Worm (Caenorhabditis elegans) whole organism, L4 larva: ENCODE measurements around the gene nhr-4.

ENCODE experiments used
- lir-3 ChIP-seq: sonication (generic microtip); optimal IDR thresholded peaks from 2 replicates; lab custom pipeline; 2016; ENCODE audit warnings: mild to moderate bottlenecking, missing genetic modification characterization, missing compliant biosample characterization
- snpc-4 ChIP-seq: fragments of 150-350 bp; optimal IDR thresholded peaks from 2 replicates; lab custom pipeline; 2014; ENCODE audit warnings: missing biosample characterization, missing genetic modification characterization
- zag-1 ChIP-seq: fragments of 150-350 bp; optimal IDR thresholded peaks from 2 replicates; lab custom pipeline; 2014; ENCODE audit warnings: missing biosample characterization, missing genetic modification characterization

DNA sequence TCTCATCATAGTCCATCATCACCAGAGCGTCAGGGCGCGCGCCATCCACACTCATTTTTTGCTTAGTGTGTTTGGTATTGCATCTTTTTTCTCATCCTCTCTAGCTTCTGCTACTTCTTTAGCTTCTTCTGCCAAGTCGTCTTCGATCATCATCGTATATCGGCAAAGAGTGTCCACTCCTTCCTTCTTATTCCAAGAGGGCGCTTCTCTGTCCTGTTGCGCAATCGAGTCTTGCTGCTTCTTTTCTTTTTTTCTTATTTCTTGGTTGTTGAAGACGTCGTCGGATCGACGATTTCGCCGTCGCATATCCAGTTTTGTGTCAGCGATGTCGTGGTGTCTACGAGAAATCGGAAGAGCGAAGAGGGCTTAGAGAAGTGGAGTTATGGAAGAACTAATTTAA, 33.9 kb downstream of the nhr-4 start:
- TF ChIP-seq lir-3 (tag; lab: Kevin White, UChicago) (no peak), zag-1 (tag; lab: Kevin White, UChicago) (no peak), snpc-4 (tag; lab: Kevin White, UChicago) (no peak)
